Fruit fly (Drosophila melanogaster) whole organism, prepupa: Measurements from ENCODE around the gene cue.
A peak's percentile ranks its signal among the peaks of the same experiment; 100 is the strongest.

Experiments used
- Blimp-1 ChIP-seq: fragments of 200-800 bp; sonication (Bioruptor generic); optimal IDR thresholded peaks from 3 replicates; lab custom pipeline; 2017; ENCODE audit warnings: missing biosample characterization, missing genetic modification characterization, mild to moderate bottlenecking, moderate library complexity, missing genetic modification reagents
- CG10669 ChIP-seq: fragments of 200-800 bp; sonication (Bioruptor generic); optimal IDR thresholded peaks from 3 replicates; lab custom pipeline; 2018; ENCODE audit warnings: missing biosample characterization, mild to moderate bottlenecking, missing genetic modification characterization, moderate library complexity
- CG11294 ChIP-seq: fragments of 200-800 bp; sonication (Bioruptor generic); IDR thresholded peaks from 2 replicates; pipeline ENCODE4 v1.3.6; 2022; ENCODE audit warnings: missing biosample characterization, missing genetic modification characterization
- CG11762 ChIP-seq: fragments of 200-800 bp; sonication (Bioruptor generic); optimal IDR thresholded peaks from 3 replicates; lab custom pipeline; 2016; ENCODE audit warnings: missing biosample characterization, missing genetic modification characterization; ENCODE audit not compliant: insufficient read depth
- CG11902 ChIP-seq: fragments of 200-800 bp; sonication (Bioruptor generic); optimal IDR thresholded peaks from 3 replicates; lab custom pipeline; 2016; ENCODE audit warnings: missing biosample characterization, missing genetic modification characterization
- CG15336 ChIP-seq: fragments of 200-800 bp; sonication (Bioruptor generic); IDR thresholded peaks from 2 replicates; pipeline ENCODE4 v1.3.6; 2022; ENCODE audit warnings: missing biosample characterization, missing genetic modification characterization
- CG1621 ChIP-seq: fragments of 200-800 bp; sonication (Bioruptor generic); optimal IDR thresholded peaks from 3 replicates; lab custom pipeline; 2018; ENCODE audit warnings: missing biosample characterization, mild to moderate bottlenecking, missing genetic modification characterization
- CG16779 ChIP-seq: fragments of 200-800 bp; sonication (Bioruptor generic); optimal IDR thresholded peaks from 3 replicates; lab custom pipeline; 2017; ENCODE audit warnings: missing biosample characterization, mild to moderate bottlenecking, missing genetic modification characterization
- CG31627 ChIP-seq: fragments of 200-800 bp; sonication (Bioruptor generic); optimal IDR thresholded peaks from 3 replicates; lab custom pipeline; 2016; ENCODE audit warnings: missing biosample characterization, missing genetic modification characterization
- CG32006 ChIP-seq: fragments of 200-800 bp; sonication (Bioruptor generic); optimal IDR thresholded peaks from 3 replicates; lab custom pipeline; 2017; ENCODE audit warnings: missing biosample characterization, mild to moderate bottlenecking, missing genetic modification characterization
- CG3919 ChIP-seq: fragments of 200-800 bp; sonication (Bioruptor generic); optimal IDR thresholded peaks from 3 replicates; lab custom pipeline; 2016; ENCODE audit warnings: missing biosample characterization, missing genetic modification characterization
- CG6163 ChIP-seq: fragments of 200-800 bp; sonication (Bioruptor generic); IDR thresholded peaks from 3 replicates; pipeline ENCODE4 v1.3.6; 2022; ENCODE audit warnings: missing biosample characterization, missing genetic modification characterization
- CG8319 ChIP-seq: fragments of 200-800 bp; sonication (Bioruptor generic); optimal IDR thresholded peaks from 3 replicates; lab custom pipeline; 2016; ENCODE audit warnings: missing biosample characterization, missing genetic modification characterization
- Eip75B ChIP-seq: fragments of 200-800 bp; sonication (Bioruptor generic); optimal IDR thresholded peaks from 3 replicates; lab custom pipeline; 2016; ENCODE audit warnings: missing biosample characterization, missing genetic modification characterization
- Eip78C ChIP-seq: fragments of 200-800 bp; sonication (Bioruptor generic); peaks from one replicate; lab custom pipeline; 2016; ENCODE audit warnings: missing biosample characterization, missing genetic modification characterization
- Hr38 ChIP-seq: sonication (Bioruptor generic); optimal IDR thresholded peaks from 2 replicates; lab custom pipeline; 2016; ENCODE audit warnings: missing biosample characterization, missing genetic modification characterization
- Hr39 ChIP-seq: fragments of 200-800 bp; sonication (Bioruptor generic); optimal IDR thresholded peaks from 2 replicates; lab custom pipeline; 2016; ENCODE audit warnings: missing biosample characterization, missing genetic modification characterization
- Lpt ChIP-seq: fragments of 200-800 bp; sonication (Bioruptor generic); optimal IDR thresholded peaks from 3 replicates; lab custom pipeline; 2016; ENCODE audit warnings: missing biosample characterization, missing genetic modification characterization
- OdsH ChIP-seq: fragments of 200-800 bp; sonication (Bioruptor generic); optimal IDR thresholded peaks from 3 replicates; lab custom pipeline; 2016; ENCODE audit warnings: missing biosample characterization, missing genetic modification characterization
- Sox14 ChIP-seq: fragments of 200-800 bp; sonication (Bioruptor generic); optimal IDR thresholded peaks from 3 replicates; lab custom pipeline; 2016; ENCODE audit warnings: missing biosample characterization, missing genetic modification characterization
- acj6 ChIP-seq: fragments of 200-800 bp; sonication (Bioruptor generic); optimal IDR thresholded peaks from 3 replicates; lab custom pipeline; 2016; ENCODE audit warnings: missing biosample characterization, missing genetic modification characterization
- eg ChIP-seq: fragments of 200-800 bp; sonication (Bioruptor generic); IDR thresholded peaks from 3 replicates; pipeline ENCODE4 v1.3.6; 2022; ENCODE audit warnings: missing biosample characterization, missing genetic modification characterization
- esn ChIP-seq: fragments of 200-800 bp; sonication (Bioruptor generic); optimal IDR thresholded peaks from 2 replicates; lab custom pipeline; 2016; ENCODE audit warnings: missing biosample characterization, mild to moderate bottlenecking, missing genetic modification characterization, moderate library complexity
- fd59A ChIP-seq: fragments of 200-800 bp; sonication (Bioruptor generic); optimal IDR thresholded peaks from 2 replicates; lab custom pipeline; 2017; ENCODE audit warnings: missing biosample characterization, mild to moderate bottlenecking, missing genetic modification characterization, missing genetic modification reagents
- fd85E ChIP-seq: fragments of 200-800 bp; sonication (Bioruptor generic); optimal IDR thresholded peaks from 3 replicates; lab custom pipeline; 2016; ENCODE audit warnings: missing biosample characterization, missing genetic modification characterization
- fkh ChIP-seq: fragments of 200-800 bp; sonication (Bioruptor generic); optimal IDR thresholded peaks from 3 replicates; lab custom pipeline; 2017; ENCODE audit warnings: missing biosample characterization, mild to moderate bottlenecking, missing genetic modification characterization, moderate library complexity
- net ChIP-seq: fragments of 200-800 bp; sonication (Bioruptor generic); optimal IDR thresholded peaks from 3 replicates; lab custom pipeline; 2016; ENCODE audit warnings: missing biosample characterization, missing genetic modification characterization
- pdm3 ChIP-seq: fragments of 200-800 bp; sonication (Bioruptor generic); optimal IDR thresholded peaks from 3 replicates; lab custom pipeline; 2016; ENCODE audit warnings: missing biosample characterization, missing genetic modification characterization
- salr ChIP-seq, 2 experiments: fragments of 200-800 bp; sonication (Bioruptor generic); optimal IDR thresholded peaks; 3 replicates each; lab custom pipeline; 2016 to 2018; ENCODE audit warnings: missing biosample characterization in 2 of 2, missing genetic modification characterization in 2 of 2, mild to moderate bottlenecking in 1 of 2
- spab ChIP-seq: fragments of 200-800 bp; sonication (Bioruptor generic); optimal IDR thresholded peaks from 2 replicates; lab custom pipeline; 2017; ENCODE audit warnings: missing biosample characterization, mild to moderate bottlenecking, missing genetic modification characterization, missing genetic modification reagents
- ss ChIP-seq, 2 experiments: fragments of 200-800 bp; sonication (Bioruptor generic); optimal IDR thresholded peaks; 2 replicates in 1 of 2; 3 replicates in 1 of 2; lab custom pipeline; 2017 to 2018; ENCODE audit warnings: mild to moderate bottlenecking in 2 of 2, missing biosample characterization in 2 of 2, missing genetic modification characterization in 2 of 2, moderate library complexity in 1 of 2
- svp ChIP-seq: fragments of 200-800 bp; sonication (Bioruptor generic); peaks from one replicate; lab custom pipeline; 2016; ENCODE audit warnings: missing biosample characterization, missing genetic modification characterization
- topi ChIP-seq: fragments of 200-800 bp; sonication (Bioruptor generic); optimal IDR thresholded peaks from 3 replicates; lab custom pipeline; 2016; ENCODE audit warnings: missing biosample characterization, missing genetic modification characterization
- vri ChIP-seq: fragments of 200-800 bp; sonication (Bioruptor generic); optimal IDR thresholded peaks from 3 replicates; lab custom pipeline; 2016; ENCODE audit warnings: missing biosample characterization, mild to moderate bottlenecking, missing genetic modification characterization

Gene cue

dm6 chr3L:1478998-1479680, 37.9 kb downstream of the cue start (continued):
- TF ChIP-seq CG8319 (GFP tag; lab: Kevin White, UChicago) (peak; percentile 6), CG11294 (no peak), esn (peak; percentile 59), CG31627 (GFP tag; lab: Kevin White, UChicago) (peak; percentile 68), CG32006 (GFP tag; lab: Kevin White, UChicago) (peak; percentile 36), Lpt (GFP tag; lab: Kevin White, UChicago) (no peak), fd59A (GFP tag; lab: Kevin White, UChicago) (peak; percentile 55), CG16779 (tag; lab: Kevin White, UChicago) (no peak), topi (no peak), Hr39 (peak; percentile 70), CG11902 (GFP tag; lab: Kevin White, UChicago) (peak; percentile 14), acj6 (GFP tag; lab: Kevin White, UChicago) (peak; percentile 54), Blimp-1 (no peak), ss (GFP tag; optimal IDR thresholded peaks at IDR 0.05; lab: Kevin White, UChicago) (no peak), CG11762 (peak; percentile 23), OdsH (GFP tag; lab: Kevin White, UChicago) (peak; percentile 54), eg (peak; percentile 54; the same call in 2 of the 3 replicates), spab (GFP tag; lab: Kevin White, UChicago) (peak; percentile 25), CG10669 (GFP tag; lab: Kevin White, UChicago) (peak; percentile 36), net (GFP tag; lab: Kevin White, UChicago) (peak; percentile 8), Eip78C (GFP tag; lab: Kevin White, UChicago) (no peak)

dm6 chr3L:1477319-1477718, 39.8 kb downstream of the cue start, which contains the start of gene robl62A:
TSS of gene robl62A (plus strand) at chr3L:1477619.
- no peak for TF ChIP-seq CG1621 (tag; lab: Kevin White, UChicago)
- TF ChIP-seq fd85E (GFP tag; lab: Kevin White, UChicago): no peak
- TF ChIP-seq esn: no peak
- no peak for TF ChIP-seq CG16779 (tag; lab: Kevin White, UChicago)
- no peak for TF ChIP-seq Eip75B
- TF ChIP-seq pdm3 (GFP tag; lab: Kevin White, UChicago): no peak
- TF ChIP-seq Sox14 (GFP tag; lab: Kevin White, UChicago): no peak
- no peak for TF ChIP-seq fkh (GFP tag; lab: Kevin White, UChicago)

dm6 chr3L:1475157-1475556, 41.9 kb downstream of the cue start, which contains the start of gene Ptp61F:
TSS of gene Ptp61F (minus strand) at chr3L:1475257.
- peak; percentile 3 for TF ChIP-seq svp (GFP tag; lab: Kevin White, UChicago)
- TF ChIP-seq CG15336 (GFP tag; lab: Robert Waterston, UW): no peak
- TF ChIP-seq vri (GFP tag; lab: Kevin White, UChicago): no peak
- no peak for TF ChIP-seq CG6163 (GFP tag; lab: Robert Waterston, UW)
- TF ChIP-seq CG11294: no peak
- TF ChIP-seq CG3919 (GFP tag; lab: Kevin White, UChicago): no peak
- TF ChIP-seq net (GFP tag; lab: Kevin White, UChicago): no peak

- TF ChIP-seq CG15336 (GFP tag; lab: Robert Waterston, UW): no peak
- TF ChIP-seq salr (GFP tag; optimal IDR thresholded peaks at IDR 0.05; lab: Kevin White, UChicago): peak in 1 of 2 experiments; percentile 0
- no peak for TF ChIP-seq Hr38
Observed at dm6 chr3L:1471960-1472359, 45.1 kb downstream of the cue start, which contains the start of gene Naa30B. TSS of gene Naa30B (minus strand) at chr3L:1472060.
